Worm (Caenorhabditis elegans) whole organism, L3 larva: ENCODE measurements around the gene Y43F4A.4.
A peak's percentile ranks its signal among the peaks of the same experiment; 100 is the strongest.
"Not testable (repeated sequence)": the region's sequence is repeated elsewhere in the genome, so short reads cannot be mapped to it uniquely, and the experiment has no call there.

Source experiments
- R02D3.7 ChIP-seq: fragments of 150-350 bp; optimal IDR thresholded peaks from 2 replicates; lab custom pipeline; 2014; ENCODE audit warnings: missing biosample characterization, missing genetic modification characterization
- ama-1 ChIP-seq: fragments of 150-350 bp; optimal IDR thresholded peaks from 2 replicates; lab custom pipeline; 2018
- ceh-28 ChIP-seq: fragments of 150-350 bp; optimal IDR thresholded peaks from 2 replicates; lab custom pipeline; 2014; ENCODE audit warnings: missing biosample characterization, missing genetic modification reagents, missing genetic modification characterization
- ceh-82 ChIP-seq: fragments of 150-350 bp; optimal IDR thresholded peaks from 2 replicates; lab custom pipeline; 2014; ENCODE audit warnings: missing biosample characterization, missing genetic modification characterization
- egl-27 ChIP-seq: sonication (generic microtip); optimal IDR thresholded peaks from 4 replicates; lab custom pipeline; 2017; ENCODE audit warnings: missing biosample characterization, missing genetic modification reagents, missing genetic modification characterization
- egl-5 ChIP-seq: fragments of 150-350 bp; optimal IDR thresholded peaks from 2 replicates; lab custom pipeline; 2017; ENCODE audit warnings: missing biosample characterization, missing genetic modification reagents, missing genetic modification characterization, inconsistent platforms
- elt-3 ChIP-seq, 3 experiments: fragments of 150-350 bp in 1 of 3; sonication (generic microtip) in 2 of 3; optimal IDR thresholded peaks; 2 replicates in 2 of 3; 4 replicates in 1 of 3; lab custom pipeline; 2014 to 2017; ENCODE audit warnings: missing biosample characterization in 3 of 3, missing genetic modification characterization in 3 of 3
- fkh-10 ChIP-seq: sonication (generic microtip); optimal IDR thresholded peaks from 2 replicates; lab custom pipeline; 2017; ENCODE audit warnings: missing biosample characterization, missing genetic modification reagents, missing genetic modification characterization
- fkh-2 ChIP-seq: fragments of 150-350 bp; optimal IDR thresholded peaks from 2 replicates; lab custom pipeline; 2014; ENCODE audit warnings: missing biosample characterization, missing genetic modification reagents, missing genetic modification characterization
- fos-1 ChIP-seq: fragments of 150-350 bp; optimal IDR thresholded peaks from 2 replicates; lab custom pipeline; 2014; ENCODE audit warnings: missing biosample characterization, missing genetic modification characterization
- hmg-11 ChIP-seq: sonication (generic microtip); optimal IDR thresholded peaks from 2 replicates; lab custom pipeline; 2016; ENCODE audit warnings: missing genetic modification characterization, missing compliant biosample characterization
- lin-39 ChIP-seq: fragments of 150-350 bp; optimal IDR thresholded peaks from 2 replicates; lab custom pipeline; 2018; ENCODE audit warnings: missing biosample characterization, missing genetic modification reagents, missing genetic modification characterization
- mml-1 ChIP-seq: fragments of 150-350 bp; sonication (generic microtip); optimal IDR thresholded peaks from 3 replicates; lab custom pipeline; 2014; ENCODE audit warnings: missing biosample characterization, missing genetic modification characterization
- nfya-1 ChIP-seq: sonication (generic microtip); optimal IDR thresholded peaks from 2 replicates; lab custom pipeline; 2017; ENCODE audit warnings: missing genetic modification characterization, mild to moderate bottlenecking, missing compliant biosample characterization, antibody characterized with exemption, moderate library complexity; ENCODE audit not compliant: insufficient read depth
- nhr-23 ChIP-seq: fragments of 150-350 bp; optimal IDR thresholded peaks from 2 replicates; lab custom pipeline; 2014; ENCODE audit warnings: missing biosample characterization, missing genetic modification reagents, missing genetic modification characterization
- nhr-67 ChIP-seq: fragments of 150-350 bp; optimal IDR thresholded peaks from 2 replicates; lab custom pipeline; 2014; ENCODE audit warnings: missing biosample characterization, missing genetic modification characterization
- nhr-76 ChIP-seq: fragments of 150-350 bp; sonication (generic microtip); optimal IDR thresholded peaks from 5 replicates; lab custom pipeline; 2014; ENCODE audit warnings: missing biosample characterization, missing genetic modification characterization
- pha-4 ChIP-seq: fragments of 150-350 bp; optimal IDR thresholded peaks from 2 replicates; lab custom pipeline; 2014; ENCODE audit warnings: missing biosample characterization, missing genetic modification reagents, missing genetic modification characterization
- sea-2 ChIP-seq: fragments of 150-350 bp; sonication (generic microtip); optimal IDR thresholded peaks from 4 replicates; lab custom pipeline; 2014; ENCODE audit warnings: missing biosample characterization, missing genetic modification reagents, missing genetic modification characterization
- skn-1 ChIP-seq: fragments of 150-350 bp; optimal IDR thresholded peaks from 2 replicates; lab custom pipeline; 2014; ENCODE audit warnings: missing biosample characterization, missing genetic modification characterization
- tbx-2 ChIP-seq: sonication (generic microtip); optimal IDR thresholded peaks from 2 replicates; lab custom pipeline; 2016; ENCODE audit warnings: mild to moderate bottlenecking, missing genetic modification characterization, missing compliant biosample characterization
- unc-62 ChIP-seq: fragments of 150-350 bp; sonication (generic microtip); optimal IDR thresholded peaks from 4 replicates; lab custom pipeline; 2014; ENCODE audit warnings: missing biosample characterization, missing genetic modification reagents, missing genetic modification characterization
- zag-1 ChIP-seq: fragments of 150-350 bp; optimal IDR thresholded peaks from 2 replicates; lab custom pipeline; 2014; ENCODE audit warnings: missing biosample characterization, missing genetic modification characterization

The Y43F4A.4 gene

ce11 chrIII:13245281-13245680, at the start of gene Y43F4A.4:
Gene Y43F4A.4, plus strand, starts transcription at chrIII:13245581.
- TF ChIP-seq tbx-2 (tag; lab: Kevin White, UChicago); ama-1 (lab: Kevin White, UChicago); unc-62 (GFP tag; lab: Kevin White, UChicago): not testable (repeated sequence)

- TF ChIP-seq egl-5 (no peak), nfya-1 (peak; percentile 88)
Observed at ce11 chrIII:13201079-13201478, 44.3 kb upstream of the Y43F4A.4 start.

- TF ChIP-seq R02D3.7 (tag; lab: Kevin White, UChicago) (no peak), fos-1 (no peak), nfya-1 (peak; percentile 92)
- TF ChIP-seq, all 47 proteins: peak for 1
Observed at ce11 chrIII:13201901-13202300, 43.5 kb upstream of the Y43F4A.4 start.

ce11 chrIII:13204682-13205081, 40.7 kb upstream of the Y43F4A.4 start, which contains the start of gene Y39E4B.11:
Gene Y39E4B.11, plus strand, starts transcription at chrIII:13204982.
- TF ChIP-seq unc-62 (GFP tag; lab: Kevin White, UChicago) = no peak

ce11 chrIII:13208978-13209377, 36.4 kb upstream of the Y43F4A.4 start:
- no peak for TF ChIP-seq ama-1 (lab: Kevin White, UChicago)
- TF ChIP-seq pha-4 (tag; lab: Kevin White, UChicago) = peak; percentile 57

ce11 chrIII:13212366-13212765, 33.0 kb upstream of the Y43F4A.4 start, which contains the start of gene tsp-3:
Gene tsp-3, plus strand, starts transcription at chrIII:13212666.
- no peak for TF ChIP-seq skn-1
- no peak for TF ChIP-seq egl-5
- no peak for TF ChIP-seq nfya-1
- TF ChIP-seq egl-27 (tag; lab: Kevin White, UChicago) = no peak
- no peak for TF ChIP-seq ceh-82 (tag; lab: Kevin White, UChicago)
- TF ChIP-seq sea-2 (GFP tag; lab: Kevin White, UChicago) = no peak
- TF ChIP-seq nhr-67 (tag; lab: Kevin White, UChicago) = no peak
- TF ChIP-seq fkh-10 (GFP tag; lab: Kevin White, UChicago) = no peak
- no peak for TF ChIP-seq nhr-76 (tag; lab: Kevin White, UChicago)
- TF ChIP-seq mml-1 (tag; lab: Kevin White, UChicago) = no peak
- no peak for TF ChIP-seq ceh-28 (tag; lab: Kevin White, UChicago)

ce11 chrIII:13213111-13213510, 32.3 kb upstream of the Y43F4A.4 start:
- TF ChIP-seq elt-3 (tag; optimal IDR thresholded peaks at IDR 0.05; lab: Kevin White, UChicago) (no peak), unc-62 (GFP tag; lab: Kevin White, UChicago) (no peak), zag-1 (tag; lab: Kevin White, UChicago) (no peak)
- TF ChIP-seq, all 47 proteins: peak for 0

ce11 chrIII:13215682-13216081, 29.7 kb upstream of the Y43F4A.4 start:
- TF ChIP-seq nhr-23 (tag; lab: Kevin White, UChicago) (peak; percentile 30), nhr-76 (tag; lab: Kevin White, UChicago) (no peak), hmg-11 (peak; percentile 12), lin-39 (tag; lab: Kevin White, UChicago) (no peak), nfya-1 (peak; percentile 38)
- TF ChIP-seq, all 47 proteins: peak for 3

ce11 chrIII:13216488-13217016, 28.8 kb upstream of the Y43F4A.4 start:
- no peak for TF ChIP-seq R02D3.7 (tag; lab: Kevin White, UChicago)
- no peak for TF ChIP-seq fkh-2 (tag; lab: Kevin White, UChicago)
- no peak for TF ChIP-seq ama-1 (lab: Kevin White, UChicago)
- peak; percentile 70 for TF ChIP-seq nhr-23 (tag; lab: Kevin White, UChicago)
